Worm (Caenorhabditis elegans) whole organism, L2 larva: ENCODE measurements around the gene C29F7.3.
A peak's percentile ranks its signal among the peaks of the same experiment; 100 is the strongest.

Experiments
- C34F6.9 ChIP-seq: fragments of 150-350 bp; optimal IDR thresholded peaks from 2 replicates; lab custom pipeline; 2014; ENCODE audit warnings: missing biosample characterization, missing genetic modification characterization
- F13H6.1 ChIP-seq: sonication (generic microtip); optimal IDR thresholded peaks from 2 replicates; lab custom pipeline; 2016; ENCODE audit warnings: missing genetic modification characterization, missing compliant biosample characterization
- ZK546.5 ChIP-seq: sonication (generic microtip); optimal IDR thresholded peaks from 2 replicates; lab custom pipeline; 2017; ENCODE audit warnings: missing biosample characterization, missing genetic modification characterization
- aly-2 ChIP-seq: fragments of 150-350 bp; optimal IDR thresholded peaks from 2 replicates; lab custom pipeline; 2014; ENCODE audit warnings: missing biosample characterization, missing genetic modification characterization
- ama-1 ChIP-seq: fragments of 150-350 bp; optimal IDR thresholded peaks from 2 replicates; lab custom pipeline; 2018; ENCODE audit warnings: inconsistent platforms
- blmp-1 ChIP-seq: sonication (generic microtip); optimal IDR thresholded peaks from 2 replicates; lab custom pipeline; 2017; ENCODE audit warnings: missing genetic modification characterization, mild to moderate bottlenecking, missing compliant biosample characterization, antibody characterized with exemption, moderate library complexity; ENCODE audit not compliant: insufficient read depth
- ceh-16 ChIP-seq: fragments of 150-350 bp; optimal IDR thresholded peaks from 2 replicates; lab custom pipeline; 2014; ENCODE audit warnings: missing biosample characterization, missing genetic modification characterization
- ceh-82 ChIP-seq: fragments of 150-350 bp; optimal IDR thresholded peaks from 2 replicates; lab custom pipeline; 2014; ENCODE audit warnings: missing biosample characterization, missing genetic modification characterization
- crh-2 ChIP-seq: sonication (generic microtip); optimal IDR thresholded peaks from 2 replicates; lab custom pipeline; 2017; ENCODE audit warnings: missing biosample characterization, missing genetic modification characterization
- egl-27 ChIP-seq: sonication (generic microtip); optimal IDR thresholded peaks from 3 replicates; lab custom pipeline; 2017; ENCODE audit warnings: missing biosample characterization, missing genetic modification reagents, missing genetic modification characterization
- elt-1 ChIP-seq: fragments of 150-350 bp; optimal IDR thresholded peaks from 2 replicates; lab custom pipeline; 2014; ENCODE audit warnings: missing biosample characterization, missing genetic modification characterization
- fos-1 ChIP-seq: fragments of 150-350 bp; optimal IDR thresholded peaks from 2 replicates; lab custom pipeline; 2014; ENCODE audit warnings: missing biosample characterization, missing genetic modification characterization
- gmeb-1 ChIP-seq: fragments of 150-350 bp; optimal IDR thresholded peaks from 2 replicates; lab custom pipeline; 2014; ENCODE audit warnings: missing biosample characterization, missing genetic modification characterization
- lin-11 ChIP-seq: fragments of 150-350 bp; sonication (generic microtip); optimal IDR thresholded peaks from 2 replicates; lab custom pipeline; 2014; ENCODE audit warnings: missing biosample characterization, missing genetic modification characterization, inconsistent platforms, mixed read lengths
- lsy-2 ChIP-seq, 2 experiments: fragments of 150-350 bp in 1 of 2; sonication (generic microtip) in 1 of 2; optimal IDR thresholded peaks; 2 replicates each; lab custom pipeline; 2014 to 2017; ENCODE audit warnings: missing biosample characterization in 2 of 2, missing genetic modification characterization in 2 of 2
- mab-5 ChIP-seq: fragments of 150-350 bp; optimal IDR thresholded peaks from 2 replicates; lab custom pipeline; 2014; ENCODE audit warnings: missing biosample characterization, missing genetic modification characterization
- mdl-1 ChIP-seq, 2 experiments: fragments of 150-350 bp in 1 of 2; sonication (generic microtip) in 1 of 2; optimal IDR thresholded peaks; 2 replicates each; lab custom pipeline; 2017; ENCODE audit warnings: missing biosample characterization in 2 of 2, missing genetic modification characterization in 2 of 2
- nhr-10 ChIP-seq: sonication (generic microtip); optimal IDR thresholded peaks from 2 replicates; lab custom pipeline; 2017; ENCODE audit warnings: missing biosample characterization, missing genetic modification characterization
- nhr-11 ChIP-seq: fragments of 150-350 bp; optimal IDR thresholded peaks from 2 replicates; lab custom pipeline; 2014; ENCODE audit warnings: missing biosample characterization, missing genetic modification characterization
- nhr-12 ChIP-seq: fragments of 150-350 bp; optimal IDR thresholded peaks from 2 replicates; lab custom pipeline; 2014; ENCODE audit warnings: missing biosample characterization, missing genetic modification characterization
- nhr-21 ChIP-seq: fragments of 150-350 bp; optimal IDR thresholded peaks from 2 replicates; lab custom pipeline; 2014; ENCODE audit warnings: missing biosample characterization, missing genetic modification characterization
- nhr-25 ChIP-seq: fragments of 150-350 bp; sonication (generic microtip); optimal IDR thresholded peaks from 3 replicates; lab custom pipeline; 2014; ENCODE audit warnings: missing biosample characterization, missing genetic modification characterization
- nhr-6 ChIP-seq: fragments of 150-350 bp; optimal IDR thresholded peaks from 2 replicates; lab custom pipeline; 2014; ENCODE audit warnings: missing biosample characterization, missing genetic modification characterization
- sma-3 ChIP-seq: sonication (generic microtip); optimal IDR thresholded peaks from 2 replicates; lab custom pipeline; 2016; ENCODE audit warnings: missing genetic modification reagents, missing genetic modification characterization, missing compliant biosample characterization
- sma-9 ChIP-seq, 2 experiments: fragments of 150-350 bp in 1 of 2; sonication (generic microtip) in 1 of 2; optimal IDR thresholded peaks; 2 replicates each; lab custom pipeline; 2014 to 2016; ENCODE audit warnings: missing genetic modification characterization in 2 of 2, mild to moderate bottlenecking in 1 of 2, missing biosample characterization in 1 of 2, missing compliant biosample characterization in 1 of 2, missing genetic modification reagents in 1 of 2, moderate library complexity in 1 of 2
- unc-39 ChIP-seq: fragments of 150-350 bp; optimal IDR thresholded peaks from 2 replicates; lab custom pipeline; 2014; ENCODE audit warnings: missing biosample characterization, missing genetic modification characterization
- unc-55 ChIP-seq: fragments of 150-350 bp; sonication (generic microtip); optimal IDR thresholded peaks from 3 replicates; lab custom pipeline; 2014; ENCODE audit warnings: missing biosample characterization, missing genetic modification reagents, missing genetic modification characterization
- ztf-1 ChIP-seq: fragments of 200-800 bp; sonication (Bioruptor generic); conservative IDR thresholded peaks from 2 replicates; pipeline ENCODE4 v1.3.6; 2022; ENCODE audit warnings: missing genetic modification characterization, missing compliant biosample characterization
- ztf-11 ChIP-seq: sonication (generic microtip); optimal IDR thresholded peaks from 2 replicates; lab custom pipeline; 2017; ENCODE audit warnings: missing biosample characterization, missing genetic modification characterization
- ztf-4 ChIP-seq: fragments of 150-350 bp; optimal IDR thresholded peaks from 2 replicates; lab custom pipeline; 2014; ENCODE audit warnings: missing biosample characterization, missing genetic modification characterization

C29F7.3 gene

DNA sequence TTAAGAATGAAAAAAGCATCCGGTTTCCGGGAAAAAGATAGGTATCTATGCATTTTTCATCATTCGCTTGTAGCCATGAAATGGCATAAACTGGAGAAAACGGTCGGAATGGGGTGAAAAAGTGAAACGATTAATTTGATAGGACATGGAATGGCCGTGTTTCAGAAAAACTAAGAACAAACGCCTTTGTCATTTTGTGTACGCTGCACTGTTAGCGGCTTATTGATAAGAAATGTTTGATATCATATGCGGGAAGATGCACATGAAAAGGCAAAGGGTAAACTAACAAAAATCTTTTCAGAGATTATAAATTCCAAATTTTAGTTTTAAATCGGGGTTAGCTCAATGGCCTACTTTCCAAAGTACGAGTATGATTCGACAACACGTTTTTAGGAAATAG is 1.3 kb upstream of the C29F7.3 start:
- TF ChIP-seq ztf-1 (no peak), fos-1 (peak; percentile 77), nhr-11 (tag; lab: Kevin White, UChicago) (no peak), ama-1 (lab: Kevin White, UChicago) (no peak), blmp-1 (tag; lab: Kevin White, UChicago) (no peak), sma-9 (GFP tag; optimal IDR thresholded peaks at IDR 0.05; lab: Kevin White, UChicago) (peak; percentile 14), sma-9 (tag; optimal IDR thresholded peaks at IDR 0.05; lab: Kevin White, UChicago) (no peak)
- TF ChIP-seq, all 48 proteins: peak for 2

DNA sequence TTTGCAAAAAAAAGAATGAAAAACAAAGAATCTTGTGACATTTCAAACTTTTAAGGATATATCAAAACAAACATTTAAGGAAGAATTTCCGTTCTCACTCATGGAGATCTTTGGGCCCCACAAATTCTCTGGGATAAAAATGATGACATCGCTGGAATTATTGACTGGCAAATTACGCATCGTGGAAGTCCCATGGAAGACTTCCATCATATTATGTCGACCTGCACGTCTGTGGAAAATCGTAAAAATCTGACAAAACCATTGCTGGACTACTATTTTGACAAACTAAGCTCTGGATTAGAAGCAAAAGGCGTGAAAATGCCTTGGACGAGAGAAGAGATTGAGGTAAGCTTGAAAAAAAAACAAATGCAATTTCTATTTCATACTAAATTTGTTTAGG is 2.3 kb downstream of the C29F7.3 start:
- TF ChIP-seq egl-27 (no peak), mdl-1 (tag; optimal IDR thresholded peaks at IDR 0.05; lab: Kevin White, UChicago) (no peak), ama-1 (lab: Kevin White, UChicago) (no peak), ztf-4 (tag; lab: Kevin White, UChicago) (no peak), C34F6.9 (tag; lab: Kevin White, UChicago) (no peak), ceh-82 (tag; lab: Kevin White, UChicago) (no peak), mab-5 (tag; lab: Kevin White, UChicago) (no peak), ztf-1 (no peak), ztf-11 (no peak), aly-2 (tag; lab: Kevin White, UChicago) (no peak), gmeb-1 (tag; lab: Kevin White, UChicago) (no peak), nhr-12 (no peak), nhr-25 (no peak), nhr-6 (tag; lab: Kevin White, UChicago) (no peak), unc-55 (no peak)
- TF ChIP-seq, all 48 proteins: peak for 0

DNA sequence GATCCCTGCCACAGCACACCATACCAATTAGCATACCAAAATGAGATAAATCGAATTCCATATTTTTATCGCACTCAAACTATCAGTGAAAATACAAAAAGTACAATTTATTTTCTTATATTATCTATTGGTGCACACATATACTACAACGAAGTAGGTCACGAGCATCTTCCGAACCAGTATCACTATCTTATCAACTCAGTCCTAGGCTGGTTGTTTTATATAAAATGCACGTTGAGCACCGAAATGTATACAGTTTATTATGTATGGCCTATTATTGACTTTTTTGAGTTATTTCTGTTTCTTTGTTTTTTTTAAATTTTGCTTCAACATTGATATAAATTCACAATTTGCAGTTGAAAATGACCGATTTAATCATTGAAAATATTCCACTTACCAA is 4.0 kb downstream of the C29F7.3 start, which contains the start of gene C29F7.2:
C29F7.2 (plus strand) TSS at position 357 of the 400 bp plus-strand sequence.
- TF ChIP-seq fos-1 (peak; percentile 32), unc-55 (no peak), mdl-1 (tag; optimal IDR thresholded peaks at IDR 0.05; lab: Kevin White, UChicago) (no peak), sma-9 (GFP tag; optimal IDR thresholded peaks at IDR 0.05; lab: Kevin White, UChicago) (peak; percentile 57), sma-9 (tag; optimal IDR thresholded peaks at IDR 0.05; lab: Kevin White, UChicago) (no peak), gmeb-1 (tag; lab: Kevin White, UChicago) (peak; percentile 17), sma-3 (peak; percentile 18), nhr-10 (tag; lab: Kevin White, UChicago) (no peak), crh-2 (peak; percentile 38)

DNA sequence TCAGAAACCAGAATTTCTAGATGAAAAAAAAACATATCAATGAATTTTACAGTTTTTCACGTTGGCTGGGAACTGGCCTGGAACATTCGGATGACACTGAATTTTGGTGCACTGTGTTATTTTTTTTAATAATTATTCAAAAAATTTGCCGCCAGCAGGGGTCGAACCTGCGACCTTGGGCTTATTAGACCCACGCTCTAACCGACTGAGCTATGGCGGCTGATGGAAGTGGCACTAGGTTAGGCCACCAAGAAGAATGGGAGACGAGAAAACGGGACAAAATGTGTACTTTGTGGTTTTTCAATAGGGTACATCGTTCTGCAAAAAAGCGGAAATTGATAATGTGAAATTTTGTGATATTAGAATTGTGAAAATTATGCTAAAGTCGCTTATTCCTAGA is 4.8 kb downstream of the C29F7.3 start:
- TF ChIP-seq lsy-2 (tag; optimal IDR thresholded peaks at IDR 0.05; lab: Kevin White, UChicago), result peak in 1 of 2 experiments; percentile 1
- TF ChIP-seq nhr-10 (tag; lab: Kevin White, UChicago), result no peak
- TF ChIP-seq lin-11, result peak; percentile 1
- no peak for TF ChIP-seq nhr-6 (tag; lab: Kevin White, UChicago)
- peak; percentile 7 for TF ChIP-seq C34F6.9 (tag; lab: Kevin White, UChicago)
- no peak for TF ChIP-seq elt-1 (tag; lab: Kevin White, UChicago)
- no peak for TF ChIP-seq ZK546.5 (tag; lab: Kevin White, UChicago)
- TF ChIP-seq ceh-16 (tag; lab: Kevin White, UChicago), result no peak
- TF ChIP-seq crh-2, result peak; percentile 24
- peak; percentile 9 for TF ChIP-seq gmeb-1 (tag; lab: Kevin White, UChicago)
- TF ChIP-seq F13H6.1 (tag; lab: Kevin White, UChicago), result peak; percentile 11
- TF ChIP-seq unc-55, result no peak
- TF ChIP-seq nhr-21, result peak; percentile 31
- TF ChIP-seq sma-3, result peak; percentile 30
- peak; percentile 63 for TF ChIP-seq sma-9 (GFP tag; optimal IDR thresholded peaks at IDR 0.05; lab: Kevin White, UChicago)
- TF ChIP-seq sma-9 (tag; optimal IDR thresholded peaks at IDR 0.05; lab: Kevin White, UChicago), result no peak
- peak; percentile 11 for TF ChIP-seq fos-1
- TF ChIP-seq mdl-1 (tag; optimal IDR thresholded peaks at IDR 0.05; lab: Kevin White, UChicago), result no peak

DNA sequence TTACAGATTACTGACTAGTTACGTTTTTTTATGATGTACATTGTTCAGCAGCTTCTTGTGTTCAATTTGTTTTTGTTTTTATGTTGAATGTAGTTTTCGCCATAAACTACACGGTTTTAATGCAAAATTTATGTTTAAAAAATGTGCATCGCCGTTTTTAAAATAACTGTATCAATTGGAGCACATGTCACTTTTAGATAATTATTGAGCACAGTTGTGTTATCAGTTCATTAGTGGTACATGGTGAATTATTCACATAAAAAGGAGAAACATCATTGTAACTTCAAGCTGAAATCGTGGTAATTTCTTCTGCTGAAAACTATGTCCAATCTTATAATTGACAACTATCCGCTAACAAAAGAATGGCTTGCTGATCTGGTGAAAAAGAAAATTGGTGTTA is 7.4 kb downstream of the C29F7.3 start:
- TF ChIP-seq fos-1, result peak; percentile 55
- no peak for TF ChIP-seq unc-39 (tag; lab: Kevin White, UChicago)
- TF ChIP-seq crh-2, result peak; percentile 0

DNA sequence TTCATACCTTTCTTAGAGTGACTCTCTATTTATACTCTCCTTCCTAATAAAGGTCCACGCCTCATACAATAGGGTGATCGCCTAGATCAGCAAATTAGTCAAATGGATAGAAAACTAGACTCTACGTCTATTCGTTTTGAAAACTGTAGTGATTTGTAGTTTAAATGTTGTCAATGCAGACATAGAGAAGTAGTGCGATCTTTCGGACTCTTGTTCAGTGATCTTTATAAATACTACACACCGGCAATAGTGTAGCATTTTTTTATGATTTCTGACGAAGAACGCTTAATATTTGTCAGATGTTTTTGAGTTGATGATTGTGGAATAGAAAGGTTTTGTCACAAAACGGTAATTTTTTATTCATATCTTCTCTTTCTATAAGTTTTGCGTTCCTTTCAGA is 8.4 kb downstream of the C29F7.3 start:
- TF ChIP-seq mab-5 (tag; lab: Kevin White, UChicago), result no peak
- TF ChIP-seq nhr-21, result no peak
- peak; percentile 10 for TF ChIP-seq sma-9 (GFP tag; optimal IDR thresholded peaks at IDR 0.05; lab: Kevin White, UChicago)
- TF ChIP-seq sma-9 (tag; optimal IDR thresholded peaks at IDR 0.05; lab: Kevin White, UChicago), result no peak
